Fruit fly (Drosophila melanogaster): Measurements from ENCODE around the gene CG3225.

Gene CG3225

DNA sequence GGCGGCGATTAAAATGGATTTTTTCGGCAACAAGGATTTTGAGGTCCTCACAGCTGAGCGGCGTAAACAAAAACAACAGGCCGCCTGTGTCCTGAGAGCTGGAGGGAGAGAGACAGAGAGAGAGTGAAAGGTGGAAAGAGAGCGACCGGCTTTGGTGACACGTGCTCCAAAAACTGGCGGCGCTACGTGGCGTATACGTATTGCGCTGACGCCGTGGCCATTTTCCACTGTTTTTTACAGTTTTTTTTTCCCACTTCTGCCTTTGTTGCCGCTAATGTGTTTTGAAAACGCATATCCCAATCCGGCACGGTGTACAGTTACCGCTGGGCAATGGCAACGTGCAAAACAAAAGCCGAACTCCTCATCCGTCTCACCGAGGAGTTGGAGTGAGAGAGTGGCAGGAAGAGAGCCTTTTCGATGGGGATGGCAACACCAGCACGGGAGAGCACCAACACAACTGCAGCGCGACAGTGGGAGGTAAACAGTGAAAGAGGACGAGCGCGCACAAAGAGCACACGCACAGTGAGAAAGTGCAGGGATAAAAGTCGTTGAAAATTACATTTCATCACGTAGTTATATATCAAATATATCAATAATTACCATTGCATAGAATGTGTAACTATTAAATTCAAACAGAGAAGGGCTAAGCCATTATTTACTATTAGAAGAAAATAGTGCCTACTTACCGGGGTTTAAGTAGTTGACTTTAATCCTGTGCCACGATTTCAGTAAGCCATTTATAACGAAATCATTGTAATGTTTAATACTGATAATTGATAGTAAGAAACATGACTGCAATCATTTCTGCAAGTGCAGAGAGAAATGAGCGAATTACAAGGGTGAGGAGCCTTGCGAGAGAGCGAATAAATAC lies 2.6 kb upstream of the CG3225 start (continued):
- TF ChIP-seq Bgb (GFP tag; IDR thresholded peaks at IDR 0.05; ENCODE audit: partially characterized antibody): no peak
- TF ChIP-seq CG11696 (GFP tag; IDR thresholded peaks at IDR 0.05): no peak
- peak; percentile 55 for TF ChIP-seq nmo (GFP tag; optimal IDR thresholded peaks at IDR 0.05)
- peak; percentile 79 for TF ChIP-seq zen (tag; optimal IDR thresholded peaks at IDR 0.05)
- TF ChIP-seq amos (GFP tag; IDR thresholded peaks at IDR 0.05; ENCODE audit: partially characterized antibody): no peak
- peak; percentile 44 for TF ChIP-seq E2f1 (GFP tag; IDR thresholded peaks at IDR 0.05)
- TF ChIP-seq CTCF (GFP tag; optimal IDR thresholded peaks at IDR 0.05): no peak
- TF ChIP-seq CG13287 (GFP tag; IDR thresholded peaks at IDR 0.05; ENCODE audit: partially characterized antibody): no peak
- no peak for TF ChIP-seq usp (GFP tag; optimal IDR thresholded peaks at IDR 0.05)
- TF ChIP-seq dysf (GFP tag; IDR thresholded peaks at IDR 0.05): peak; percentile 4; the same call in 1 of the 3 replicates
- peak; percentile 54; the same call in 2 of the 3 replicates for TF ChIP-seq zfh1 (GFP tag; IDR thresholded peaks at IDR 0.05)
- no peak for TF ChIP-seq Bteb2 (GFP tag; optimal IDR thresholded peaks at IDR 0.05)
- peak; percentile 58 for TF ChIP-seq CG15696 (tag; optimal IDR thresholded peaks at IDR 0.05)
- TF ChIP-seq CG17359 (tag; optimal IDR thresholded peaks at IDR 0.05): peak; percentile 1
- no peak for TF ChIP-seq unc-4 (GFP tag; IDR thresholded peaks at IDR 0.05; ENCODE audit: partially characterized antibody)
- no peak for TF ChIP-seq CG34224 (GFP tag; IDR thresholded peaks at IDR 0.05; ENCODE audit: partially characterized antibody)
- no peak for TF ChIP-seq tup (GFP tag; optimal IDR thresholded peaks at IDR 0.05)
- TF ChIP-seq CG6813 (GFP tag; optimal IDR thresholded peaks at IDR 0.05): peak; percentile 44
- no peak for TF ChIP-seq CG31365 (tag; optimal IDR thresholded peaks at IDR 0.05)
- TF ChIP-seq CG7987 (GFP tag; optimal IDR thresholded peaks at IDR 0.05): no peak
- no peak for TF ChIP-seq gfzf (GFP tag; optimal IDR thresholded peaks at IDR 0.05)
- TF ChIP-seq ham (GFP tag; IDR thresholded peaks at IDR 0.05): no peak
- TF ChIP-seq Neu2 (GFP tag; optimal IDR thresholded peaks at IDR 0.05; ENCODE audit: borderline replicate concordance): no peak
- peak; percentile 25 for TF ChIP-seq Med (GFP tag)
- TF ChIP-seq Sin3A (optimal IDR thresholded peaks at IDR 0.05): no peak
- peak; percentile 28 for TF ChIP-seq run (tag; optimal IDR thresholded peaks at IDR 0.05)
- TF ChIP-seq CG6254 (GFP tag; optimal IDR thresholded peaks at IDR 0.05): peak; percentile 29
- TF ChIP-seq HLH54F (GFP tag; optimal IDR thresholded peaks at IDR 0.05): no peak
- TF ChIP-seq ftz-f1 (GFP tag; optimal IDR thresholded peaks at IDR 0.05): no peak
- TF ChIP-seq CG9876 (GFP tag; optimal IDR thresholded peaks at IDR 0.05): no peak
- no peak for TF ChIP-seq vfl (GFP tag; optimal IDR thresholded peaks at IDR 0.05)
- no peak for TF ChIP-seq CG17385 (GFP tag; optimal IDR thresholded peaks at IDR 0.05)
- peak; percentile 52 to 68 for TF ChIP-seq bsh (GFP tag; optimal IDR thresholded peaks at IDR 0.05)
- peak; percentile 68 for TF ChIP-seq fd102C (GFP tag; optimal IDR thresholded peaks at IDR 0.05)
- no peak for TF ChIP-seq Eip74EF (GFP tag; optimal IDR thresholded peaks at IDR 0.05)
- TF ChIP-seq CG8765 (GFP tag; IDR thresholded peaks at IDR 0.05): no peak
- no peak for TF ChIP-seq CG8478 (optimal IDR thresholded peaks at IDR 0.05)
- TF ChIP-seq luna (GFP tag; optimal IDR thresholded peaks at IDR 0.05): no peak
- no peak for TF ChIP-seq klu (GFP tag; IDR thresholded peaks at IDR 0.05)
- TF ChIP-seq CG12391 (tag; optimal IDR thresholded peaks at IDR 0.05): peak; percentile 61
- TF ChIP-seq chn (GFP tag; optimal IDR thresholded peaks at IDR 0.05): peak; percentile 18
- TF ChIP-seq Bdp1 (GFP tag; optimal IDR thresholded peaks at IDR 0.05): peak; percentile 24
- TF ChIP-seq nom (GFP tag; optimal IDR thresholded peaks at IDR 0.05): peak; percentile 5
- peak; percentile 16 for TF ChIP-seq NfI (GFP tag; optimal IDR thresholded peaks at IDR 0.05)
- TF ChIP-seq ase (GFP tag; IDR thresholded peaks at IDR 0.05): no peak; the same call in 2 of the 3 replicates
- TF ChIP-seq gt (GFP tag; IDR thresholded peaks at IDR 0.05): no peak
- no peak for TF ChIP-seq CG12744 (GFP tag; optimal IDR thresholded peaks at IDR 0.05)
- TF ChIP-seq CG33557 (GFP tag; optimal IDR thresholded peaks at IDR 0.05): peak; percentile 10
- no peak for TF ChIP-seq schlank (tag; optimal IDR thresholded peaks at IDR 0.05)

Data from whole organism, embryonic.